Worm (Caenorhabditis elegans) whole organism, L4 larva: ENCODE measurements around the gene pigx-1.

Experiments used
- F37D6.2 ChIP-seq: sonication (generic microtip); optimal IDR thresholded peaks from 2 replicates; lab custom pipeline; 2016; ENCODE audit warnings: mild to moderate bottlenecking, missing genetic modification characterization, missing compliant biosample characterization
- T26A8.4 ChIP-seq: fragments of 200-800 bp; sonication (Bioruptor generic); IDR thresholded peaks from 2 replicates; pipeline ENCODE4 v1.3.6; 2022; ENCODE audit warnings: missing genetic modification characterization, missing compliant biosample characterization
- aha-1 ChIP-seq: fragments of 150-350 bp; peaks from one replicate; lab custom pipeline; 2014; ENCODE audit warnings: missing biosample characterization, missing genetic modification characterization
- aly-2 ChIP-seq: sonication (generic microtip); optimal IDR thresholded peaks from 2 replicates; lab custom pipeline; 2018; ENCODE audit warnings: missing biosample characterization, missing genetic modification characterization
- ceh-20 ChIP-seq: fragments of 200-800 bp; sonication (Bioruptor generic); IDR thresholded peaks from 2 replicates; pipeline ENCODE4 v1.3.6; 2022; ENCODE audit warnings: missing genetic modification reagents, missing genetic modification characterization, missing compliant biosample characterization
- ceh-28 ChIP-seq: fragments of 150-350 bp; optimal IDR thresholded peaks from 2 replicates; lab custom pipeline; 2014; ENCODE audit warnings: missing biosample characterization, missing genetic modification reagents, missing genetic modification characterization
- ceh-44 ChIP-seq: fragments of 200-800 bp; sonication (Bioruptor generic); IDR thresholded peaks from 2 replicates; pipeline ENCODE4 v1.3.6; 2022; ENCODE audit warnings: missing genetic modification reagents, missing genetic modification characterization, missing compliant biosample characterization
- ces-1 ChIP-seq: fragments of 150-350 bp; sonication (generic microtip); optimal IDR thresholded peaks from 4 replicates; lab custom pipeline; 2014; ENCODE audit warnings: missing biosample characterization, missing genetic modification reagents, missing genetic modification characterization
- daf-16 ChIP-seq, 3 experiments: sonication (generic microtip); optimal IDR thresholded peaks; 2 replicates each; lab custom pipeline; 2016 to 2017; ENCODE audit warnings: missing genetic modification characterization in 3 of 3, missing genetic modification reagents in 3 of 3, mild to moderate bottlenecking in 2 of 3, missing compliant biosample characterization in 2 of 3, missing biosample characterization in 1 of 3, moderate library complexity in 1 of 3
- dmd-6 ChIP-seq: fragments of 200-800 bp; sonication (Bioruptor generic); IDR thresholded peaks from 2 replicates; pipeline ENCODE4 v1.3.6; 2022; ENCODE audit warnings: missing genetic modification reagents, missing genetic modification characterization, missing compliant biosample characterization
- dmd-9 ChIP-seq: fragments of 200-800 bp; sonication (Bioruptor generic); IDR thresholded peaks from 2 replicates; pipeline ENCODE4 v1.3.6; 2022; ENCODE audit warnings: missing genetic modification reagents, missing genetic modification characterization, missing compliant biosample characterization
- dpl-1 ChIP-seq: fragments of 150-350 bp; optimal IDR thresholded peaks from 2 replicates; lab custom pipeline; 2014; ENCODE audit warnings: missing biosample characterization, missing genetic modification reagents, missing genetic modification characterization
- duxl-1 ChIP-seq: sonication (generic microtip); optimal IDR thresholded peaks from 2 replicates; lab custom pipeline; 2016; ENCODE audit warnings: mild to moderate bottlenecking, missing genetic modification characterization, moderate library complexity, missing compliant biosample characterization; ENCODE audit not compliant: poor library complexity
- dve-1 ChIP-seq: sonication (generic microtip); optimal IDR thresholded peaks from 2 replicates; lab custom pipeline; 2017; ENCODE audit warnings: antibody characterized with exemption, mild to moderate bottlenecking, missing genetic modification characterization, missing compliant biosample characterization; ENCODE audit not compliant: insufficient read depth
- egl-43 ChIP-seq: fragments of 200-800 bp; sonication (Bioruptor generic); IDR thresholded peaks from 2 replicates; pipeline ENCODE4 v1.3.6; 2022; ENCODE audit warnings: missing genetic modification reagents, missing genetic modification characterization, missing compliant biosample characterization
- fkh-10 ChIP-seq: fragments of 150-350 bp; optimal IDR thresholded peaks from 2 replicates; lab custom pipeline; 2014; ENCODE audit warnings: missing biosample characterization, missing genetic modification reagents, missing genetic modification characterization
- hif-1 ChIP-seq, 2 experiments: sonication (generic microtip); optimal IDR thresholded peaks; 2 replicates each; lab custom pipeline; 2016 to 2017; ENCODE audit warnings: missing compliant biosample characterization in 2 of 2, missing genetic modification characterization in 2 of 2, missing genetic modification reagents in 2 of 2, missing genotype in 2 of 2, mild to moderate bottlenecking in 1 of 2
- hmg-1.1 ChIP-seq: fragments of 200-800 bp; sonication (Bioruptor generic); IDR thresholded peaks from 2 replicates; pipeline ENCODE4 v1.3.6; 2022; ENCODE audit warnings: missing genetic modification reagents, missing genetic modification characterization, missing compliant biosample characterization
- jun-1 ChIP-seq: fragments of 150-350 bp; optimal IDR thresholded peaks from 2 replicates; lab custom pipeline; 2014; ENCODE audit warnings: missing biosample characterization, missing genetic modification reagents, missing genetic modification characterization
- lin-29 ChIP-seq: fragments of 200-800 bp; sonication (Bioruptor generic); IDR thresholded peaks from 2 replicates; pipeline ENCODE4 v1.3.6; 2022; ENCODE audit warnings: missing genetic modification reagents, missing genetic modification characterization, missing compliant biosample characterization
- madf-5 ChIP-seq, 2 experiments: fragments of 200-800 bp; sonication (Bioruptor generic); IDR thresholded peaks; 2 replicates each; pipeline ENCODE4 v1.3.6; 2022; ENCODE audit warnings: missing compliant biosample characterization in 2 of 2, missing genetic modification characterization in 2 of 2
- madf-9 ChIP-seq: fragments of 200-800 bp; sonication (Bioruptor generic); conservative IDR thresholded peaks from 2 replicates; pipeline ENCODE4 v1.3.6; 2022; ENCODE audit warnings: missing genetic modification reagents, missing genetic modification characterization, missing compliant biosample characterization
- mdt-29 ChIP-seq: fragments of 200-800 bp; sonication (Bioruptor generic); IDR thresholded peaks from 2 replicates; pipeline ENCODE4 v1.3.6; 2022; ENCODE audit warnings: missing genetic modification reagents, missing genetic modification characterization, missing compliant biosample characterization
- nhr-11 ChIP-seq: fragments of 150-350 bp; optimal IDR thresholded peaks from 2 replicates; lab custom pipeline; 2014; ENCODE audit warnings: missing biosample characterization, missing genetic modification characterization
- nhr-41 ChIP-seq: fragments of 200-800 bp; sonication (Bioruptor generic); IDR thresholded peaks from 2 replicates; pipeline ENCODE4 v1.3.6; 2022; ENCODE audit warnings: missing genetic modification reagents, missing genetic modification characterization, missing compliant biosample characterization
- nhr-76 ChIP-seq: fragments of 150-350 bp; optimal IDR thresholded peaks from 2 replicates; lab custom pipeline; 2014; ENCODE audit warnings: missing biosample characterization, missing genetic modification characterization
- nhr-77 ChIP-seq: fragments of 150-350 bp; optimal IDR thresholded peaks from 2 replicates; lab custom pipeline; 2014; ENCODE audit warnings: missing biosample characterization, missing genetic modification characterization
- set-16 ChIP-seq: fragments of 200-800 bp; sonication (Bioruptor generic); IDR thresholded peaks from 2 replicates; pipeline ENCODE4 v1.3.6; 2022; ENCODE audit warnings: missing genetic modification reagents, missing genetic modification characterization, missing compliant biosample characterization
- snpc-4 ChIP-seq: fragments of 150-350 bp; optimal IDR thresholded peaks from 2 replicates; lab custom pipeline; 2014; ENCODE audit warnings: missing biosample characterization, missing genetic modification characterization
- unc-39 ChIP-seq: sonication (generic microtip); optimal IDR thresholded peaks from 2 replicates; lab custom pipeline; 2017; ENCODE audit warnings: missing biosample characterization, missing genetic modification characterization
- unc-62 ChIP-seq, 3 experiments: fragments of 150-350 bp in 1 of 3; sonication (generic microtip); optimal IDR thresholded peaks in 2 of 3; peaks in 1 of 3; 1 replicate in 1 of 3; 2 replicates in 2 of 3; lab custom pipeline; 2014 to 2017; ENCODE audit warnings: missing biosample characterization in 3 of 3, missing genetic modification characterization in 3 of 3, missing genetic modification reagents in 3 of 3, missing genotype in 1 of 3
- vab-7 ChIP-seq: fragments of 200-800 bp; sonication (Bioruptor generic); IDR thresholded peaks from 2 replicates; pipeline ENCODE4 v1.3.6; 2022; ENCODE audit warnings: missing genetic modification reagents, missing genetic modification characterization, missing compliant biosample characterization
- zag-1 ChIP-seq: fragments of 150-350 bp; optimal IDR thresholded peaks from 2 replicates; lab custom pipeline; 2014; ENCODE audit warnings: missing biosample characterization, missing genetic modification characterization
- ztf-11 ChIP-seq: fragments of 150-350 bp; optimal IDR thresholded peaks from 2 replicates; lab custom pipeline; 2014; ENCODE audit warnings: missing biosample characterization, missing genetic modification characterization
- ztf-7 ChIP-seq: fragments of 150-350 bp; optimal IDR thresholded peaks from 2 replicates; lab custom pipeline; 2014; ENCODE audit warnings: missing biosample characterization, missing genetic modification characterization

pigx-1 gene

ce11 chrX:1060705-1061104 is 36.1 kb downstream of the pigx-1 start:
- TF ChIP-seq dmd-9 (no peak), fkh-10 (GFP tag; lab: Kevin White, UChicago) (no peak), ztf-11 (no peak), unc-39 (tag; lab: Kevin White, UChicago) (no peak), dmd-6 (no peak), madf-5 (GFP tag; IDR thresholded peaks at IDR 0.05; lab: Robert Waterston, UW) (no peak), hif-1 (tag; optimal IDR thresholded peaks at IDR 0.05; lab: Kevin White, UChicago) (no peak), ceh-28 (tag; lab: Kevin White, UChicago) (no peak), dpl-1 (no peak), zag-1 (tag; lab: Kevin White, UChicago) (no peak), ceh-20 (GFP tag; lab: Robert Waterston, UW) (no peak), aly-2 (tag; lab: Kevin White, UChicago) (no peak), egl-43 (GFP tag; lab: Robert Waterston, UW) (no peak), unc-62 (GFP tag; optimal IDR thresholded peaks at IDR 0.05 in 1 of 2; lab: Kevin White, UChicago) (no peak), unc-62 (tag; optimal IDR thresholded peaks at IDR 0.05; lab: Kevin White, UChicago) (no peak), vab-7 (GFP tag; lab: Robert Waterston, UW) (no peak), jun-1 (tag; lab: Kevin White, UChicago) (no peak)
- TF ChIP-seq, all 104 proteins: peak for 0

ce11 chrX:1057821-1058377 is 38.9 kb downstream of the pigx-1 start:
- TF ChIP-seq mdt-29 (GFP tag; lab: Robert Waterston, UW) = no peak
- peak; percentile 86 for TF ChIP-seq set-16 (GFP tag; lab: Robert Waterston, UW)
- no peak for TF ChIP-seq madf-9 (GFP tag; lab: Robert Waterston, UW)
- TF ChIP-seq dmd-9 = no peak
- TF ChIP-seq F37D6.2 (tag; lab: Kevin White, UChicago) = no peak
- peak; percentile 46 for TF ChIP-seq fkh-10 (GFP tag; lab: Kevin White, UChicago)
- no peak for TF ChIP-seq nhr-11 (tag; lab: Kevin White, UChicago)
- TF ChIP-seq ceh-44 = no peak
- no peak for TF ChIP-seq lin-29 (GFP tag; lab: Robert Waterston, UW)
- no peak for TF ChIP-seq nhr-76 (tag; lab: Kevin White, UChicago)
- no peak for TF ChIP-seq ztf-7
- no peak for TF ChIP-seq hmg-1.1 (GFP tag; lab: Robert Waterston, UW)
- peak; percentile 80 for TF ChIP-seq aha-1 (tag; lab: Kevin White, UChicago)
- no peak for TF ChIP-seq jun-1 (tag; lab: Kevin White, UChicago)
- TF ChIP-seq zag-1 (tag; lab: Kevin White, UChicago) = no peak
- TF ChIP-seq duxl-1 (tag; lab: Kevin White, UChicago) = no peak
- no peak for TF ChIP-seq ceh-20 (GFP tag; lab: Robert Waterston, UW)
- no peak for TF ChIP-seq nhr-41 (GFP tag; lab: Robert Waterston, UW)

DNA sequence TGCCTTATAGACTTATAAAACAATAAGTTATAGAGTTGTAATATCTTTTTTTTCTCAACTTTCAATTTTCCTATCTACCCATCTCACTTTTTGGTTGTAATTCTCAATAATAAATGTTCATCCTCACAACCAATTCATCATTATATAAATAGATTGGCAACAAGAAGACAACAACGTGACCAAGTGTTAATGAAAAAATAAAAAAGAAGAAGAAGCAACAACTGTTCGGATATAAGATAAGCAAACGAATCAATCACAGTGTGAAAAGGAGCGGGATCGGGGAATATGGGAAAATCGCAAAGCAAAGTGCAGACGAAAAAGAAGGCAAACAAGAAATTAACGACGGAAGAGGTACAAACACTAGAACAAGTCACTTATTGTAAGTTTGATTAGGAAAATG is 42.9 kb downstream of the pigx-1 start, which contains the start of gene ncs-3:
TSS of gene ncs-3 (plus strand) at position 153 of the 400 bp plus-strand sequence.
- TF ChIP-seq ces-1 (no peak), hmg-1.1 (GFP tag; lab: Robert Waterston, UW) (no peak), snpc-4 (no peak), nhr-77 (no peak), dve-1 (no peak), daf-16 (GFP tag; optimal IDR thresholded peaks at IDR 0.05; lab: Kevin White, UChicago) (peak in 1 of 2 experiments; percentile 91), daf-16 (tag; optimal IDR thresholded peaks at IDR 0.05; lab: Kevin White, UChicago) (no peak), fkh-10 (GFP tag; lab: Kevin White, UChicago) (no peak), ceh-20 (GFP tag; lab: Robert Waterston, UW) (0 out of 2 replicates have a peak, but pooled peaks have one; percentile 13), madf-5 (GFP tag; IDR thresholded peaks at IDR 0.05; lab: Robert Waterston, UW) (no peak), T26A8.4 (GFP tag; lab: Robert Waterston, UW) (no peak), aha-1 (tag; lab: Kevin White, UChicago) (peak; percentile 35)
